Fruit fly (Drosophila melanogaster) whole organism, prepupa: ENCODE measurements around the gene CG10725.

ENCODE experiments used
- Blimp-1 ChIP-seq: fragments of 200-800 bp; sonication (Bioruptor generic); optimal IDR thresholded peaks from 3 replicates; lab custom pipeline; 2017; ENCODE audit warnings: missing biosample characterization, missing genetic modification characterization, mild to moderate bottlenecking, moderate library complexity, missing genetic modification reagents
- CG10669 ChIP-seq: fragments of 200-800 bp; sonication (Bioruptor generic); optimal IDR thresholded peaks from 3 replicates; lab custom pipeline; 2018; ENCODE audit warnings: missing biosample characterization, mild to moderate bottlenecking, missing genetic modification characterization, moderate library complexity
- CG15336 ChIP-seq: fragments of 200-800 bp; sonication (Bioruptor generic); IDR thresholded peaks from 2 replicates; pipeline ENCODE4 v1.3.6; 2022; ENCODE audit warnings: missing biosample characterization, missing genetic modification characterization
- CG1621 ChIP-seq: fragments of 200-800 bp; sonication (Bioruptor generic); optimal IDR thresholded peaks from 3 replicates; lab custom pipeline; 2018; ENCODE audit warnings: missing biosample characterization, mild to moderate bottlenecking, missing genetic modification characterization
- CG16779 ChIP-seq: fragments of 200-800 bp; sonication (Bioruptor generic); optimal IDR thresholded peaks from 3 replicates; lab custom pipeline; 2017; ENCODE audit warnings: missing biosample characterization, mild to moderate bottlenecking, missing genetic modification characterization
- CG31627 ChIP-seq: fragments of 200-800 bp; sonication (Bioruptor generic); optimal IDR thresholded peaks from 3 replicates; lab custom pipeline; 2016; ENCODE audit warnings: missing biosample characterization, missing genetic modification characterization
- CG32006 ChIP-seq: fragments of 200-800 bp; sonication (Bioruptor generic); optimal IDR thresholded peaks from 3 replicates; lab custom pipeline; 2017; ENCODE audit warnings: missing biosample characterization, mild to moderate bottlenecking, missing genetic modification characterization
- CG34406 ChIP-seq: fragments of 200-800 bp; sonication (Bioruptor generic); optimal IDR thresholded peaks from 3 replicates; lab custom pipeline; 2016; ENCODE audit warnings: missing biosample characterization, missing genetic modification characterization
- CG3919 ChIP-seq: fragments of 200-800 bp; sonication (Bioruptor generic); optimal IDR thresholded peaks from 3 replicates; lab custom pipeline; 2016; ENCODE audit warnings: missing biosample characterization, missing genetic modification characterization
- CG4318 ChIP-seq: fragments of 200-800 bp; sonication (Bioruptor generic); optimal IDR thresholded peaks from 3 replicates; lab custom pipeline; 2017; ENCODE audit warnings: missing biosample characterization, mild to moderate bottlenecking, missing genetic modification characterization
- CG6276 ChIP-seq: fragments of 200-800 bp; sonication (Bioruptor generic); optimal IDR thresholded peaks from 2 replicates; lab custom pipeline; 2017; ENCODE audit warnings: missing biosample characterization, mild to moderate bottlenecking, missing genetic modification characterization
- CG6808 ChIP-seq: fragments of 200-800 bp; sonication (Bioruptor generic); optimal IDR thresholded peaks from 3 replicates; lab custom pipeline; 2017; ENCODE audit warnings: missing biosample characterization, missing genetic modification characterization, mild to moderate bottlenecking, moderate library complexity, missing genetic modification reagents
- CG6854 ChIP-seq: fragments of 200-800 bp; sonication (Bioruptor generic); optimal IDR thresholded peaks from 2 replicates; lab custom pipeline; 2017; ENCODE audit warnings: missing biosample characterization, mild to moderate bottlenecking, missing genetic modification characterization
- CG7368 ChIP-seq: fragments of 200-800 bp; sonication (Bioruptor generic); optimal IDR thresholded peaks from 3 replicates; lab custom pipeline; 2016; ENCODE audit warnings: missing biosample characterization, missing genetic modification characterization
- CG8119 ChIP-seq: fragments of 200-800 bp; sonication (Bioruptor generic); IDR thresholded peaks from 3 replicates; pipeline ENCODE4 v1.3.6; 2022; ENCODE audit warnings: missing biosample characterization, missing genetic modification characterization
- CG8319 ChIP-seq: fragments of 200-800 bp; sonication (Bioruptor generic); optimal IDR thresholded peaks from 3 replicates; lab custom pipeline; 2016; ENCODE audit warnings: missing biosample characterization, missing genetic modification characterization
- CG8632 ChIP-seq: fragments of 200-800 bp; sonication (Bioruptor generic); optimal IDR thresholded peaks from 3 replicates; lab custom pipeline; 2016; ENCODE audit warnings: missing biosample characterization, missing genetic modification characterization
- CG9139 ChIP-seq: fragments of 200-800 bp; sonication (Bioruptor generic); optimal IDR thresholded peaks from 3 replicates; lab custom pipeline; 2017; ENCODE audit warnings: missing biosample characterization, mild to moderate bottlenecking, missing genetic modification characterization
- Eip78C ChIP-seq: fragments of 200-800 bp; sonication (Bioruptor generic); peaks from one replicate; lab custom pipeline; 2016; ENCODE audit warnings: missing biosample characterization, missing genetic modification characterization
- Eip93F ChIP-seq: fragments of 200-800 bp; sonication (Bioruptor generic); optimal IDR thresholded peaks from 2 replicates; lab custom pipeline; 2016; ENCODE audit warnings: missing biosample characterization, mild to moderate bottlenecking, missing genetic modification characterization
- Ets21C ChIP-seq: fragments of 200-800 bp; sonication (Bioruptor generic); optimal IDR thresholded peaks from 3 replicates; lab custom pipeline; 2016; ENCODE audit warnings: missing biosample characterization, missing genetic modification characterization
- Ets96B ChIP-seq: fragments of 200-800 bp; optimal IDR thresholded peaks from 2 replicates; lab custom pipeline; 2019; ENCODE audit warnings: missing biosample characterization, mild to moderate bottlenecking, missing genetic modification characterization, moderate library complexity
- Gug ChIP-seq: fragments of 200-800 bp; sonication (Bioruptor generic); IDR thresholded peaks from 2 replicates; pipeline ENCODE4 v1.3.6; 2022; ENCODE audit warnings: missing biosample characterization, missing genetic modification characterization
- Hr39 ChIP-seq: fragments of 200-800 bp; sonication (Bioruptor generic); optimal IDR thresholded peaks from 2 replicates; lab custom pipeline; 2016; ENCODE audit warnings: missing biosample characterization, missing genetic modification characterization
- Lpt ChIP-seq: fragments of 200-800 bp; sonication (Bioruptor generic); optimal IDR thresholded peaks from 3 replicates; lab custom pipeline; 2016; ENCODE audit warnings: missing biosample characterization, missing genetic modification characterization
- Met ChIP-seq: fragments of 200-800 bp; sonication (Bioruptor generic); optimal IDR thresholded peaks from 3 replicates; lab custom pipeline; 2016; ENCODE audit warnings: missing biosample characterization, missing genetic modification characterization
- Smox ChIP-seq: fragments of 200-800 bp; sonication (Bioruptor generic); optimal IDR thresholded peaks from 3 replicates; lab custom pipeline; 2016; ENCODE audit warnings: missing biosample characterization, missing genetic modification characterization
- Sox14 ChIP-seq: fragments of 200-800 bp; sonication (Bioruptor generic); optimal IDR thresholded peaks from 3 replicates; lab custom pipeline; 2016; ENCODE audit warnings: missing biosample characterization, missing genetic modification characterization
- Sox15 ChIP-seq: fragments of 200-800 bp; sonication (Bioruptor generic); optimal IDR thresholded peaks from 3 replicates; lab custom pipeline; 2016; ENCODE audit warnings: missing biosample characterization, missing genetic modification characterization
- acj6 ChIP-seq: fragments of 200-800 bp; sonication (Bioruptor generic); optimal IDR thresholded peaks from 3 replicates; lab custom pipeline; 2016; ENCODE audit warnings: missing biosample characterization, missing genetic modification characterization
- cyc ChIP-seq: fragments of 200-800 bp; sonication (Bioruptor generic); optimal IDR thresholded peaks from 3 replicates; lab custom pipeline; 2016; ENCODE audit warnings: missing biosample characterization, missing genetic modification characterization
- dac ChIP-seq: fragments of 200-800 bp; sonication (Bioruptor generic); optimal IDR thresholded peaks from 2 replicates; lab custom pipeline; 2017; ENCODE audit warnings: missing biosample characterization, mild to moderate bottlenecking, missing genetic modification characterization
- eg ChIP-seq: fragments of 200-800 bp; sonication (Bioruptor generic); IDR thresholded peaks from 3 replicates; pipeline ENCODE4 v1.3.6; 2022; ENCODE audit warnings: missing biosample characterization, missing genetic modification characterization
- esn ChIP-seq: fragments of 200-800 bp; sonication (Bioruptor generic); optimal IDR thresholded peaks from 2 replicates; lab custom pipeline; 2016; ENCODE audit warnings: missing biosample characterization, mild to moderate bottlenecking, missing genetic modification characterization, moderate library complexity
- fd85E ChIP-seq: fragments of 200-800 bp; sonication (Bioruptor generic); optimal IDR thresholded peaks from 3 replicates; lab custom pipeline; 2016; ENCODE audit warnings: missing biosample characterization, missing genetic modification characterization
- fkh ChIP-seq: fragments of 200-800 bp; sonication (Bioruptor generic); optimal IDR thresholded peaks from 3 replicates; lab custom pipeline; 2017; ENCODE audit warnings: missing biosample characterization, mild to moderate bottlenecking, missing genetic modification characterization, moderate library complexity
- lz ChIP-seq: fragments of 200-800 bp; sonication (Bioruptor generic); optimal IDR thresholded peaks from 3 replicates; lab custom pipeline; 2016; ENCODE audit warnings: missing biosample characterization, missing genetic modification characterization
- net ChIP-seq: fragments of 200-800 bp; sonication (Bioruptor generic); optimal IDR thresholded peaks from 3 replicates; lab custom pipeline; 2016; ENCODE audit warnings: missing biosample characterization, missing genetic modification characterization
- salr ChIP-seq, 2 experiments: fragments of 200-800 bp; sonication (Bioruptor generic); optimal IDR thresholded peaks; 3 replicates each; lab custom pipeline; 2016 to 2018; ENCODE audit warnings: missing biosample characterization in 2 of 2, missing genetic modification characterization in 2 of 2, mild to moderate bottlenecking in 1 of 2
- spab ChIP-seq: fragments of 200-800 bp; sonication (Bioruptor generic); optimal IDR thresholded peaks from 2 replicates; lab custom pipeline; 2017; ENCODE audit warnings: missing biosample characterization, mild to moderate bottlenecking, missing genetic modification characterization, missing genetic modification reagents
- ss ChIP-seq, 2 experiments: fragments of 200-800 bp; sonication (Bioruptor generic); optimal IDR thresholded peaks; 2 replicates in 1 of 2; 3 replicates in 1 of 2; lab custom pipeline; 2017 to 2018; ENCODE audit warnings: mild to moderate bottlenecking in 2 of 2, missing biosample characterization in 2 of 2, missing genetic modification characterization in 2 of 2, moderate library complexity in 1 of 2
- svp ChIP-seq: fragments of 200-800 bp; sonication (Bioruptor generic); peaks from one replicate; lab custom pipeline; 2016; ENCODE audit warnings: missing biosample characterization, missing genetic modification characterization
- topi ChIP-seq: fragments of 200-800 bp; sonication (Bioruptor generic); optimal IDR thresholded peaks from 3 replicates; lab custom pipeline; 2016; ENCODE audit warnings: missing biosample characterization, missing genetic modification characterization
- vri ChIP-seq: fragments of 200-800 bp; sonication (Bioruptor generic); optimal IDR thresholded peaks from 3 replicates; lab custom pipeline; 2016; ENCODE audit warnings: missing biosample characterization, mild to moderate bottlenecking, missing genetic modification characterization

CG10725 gene

DNA sequence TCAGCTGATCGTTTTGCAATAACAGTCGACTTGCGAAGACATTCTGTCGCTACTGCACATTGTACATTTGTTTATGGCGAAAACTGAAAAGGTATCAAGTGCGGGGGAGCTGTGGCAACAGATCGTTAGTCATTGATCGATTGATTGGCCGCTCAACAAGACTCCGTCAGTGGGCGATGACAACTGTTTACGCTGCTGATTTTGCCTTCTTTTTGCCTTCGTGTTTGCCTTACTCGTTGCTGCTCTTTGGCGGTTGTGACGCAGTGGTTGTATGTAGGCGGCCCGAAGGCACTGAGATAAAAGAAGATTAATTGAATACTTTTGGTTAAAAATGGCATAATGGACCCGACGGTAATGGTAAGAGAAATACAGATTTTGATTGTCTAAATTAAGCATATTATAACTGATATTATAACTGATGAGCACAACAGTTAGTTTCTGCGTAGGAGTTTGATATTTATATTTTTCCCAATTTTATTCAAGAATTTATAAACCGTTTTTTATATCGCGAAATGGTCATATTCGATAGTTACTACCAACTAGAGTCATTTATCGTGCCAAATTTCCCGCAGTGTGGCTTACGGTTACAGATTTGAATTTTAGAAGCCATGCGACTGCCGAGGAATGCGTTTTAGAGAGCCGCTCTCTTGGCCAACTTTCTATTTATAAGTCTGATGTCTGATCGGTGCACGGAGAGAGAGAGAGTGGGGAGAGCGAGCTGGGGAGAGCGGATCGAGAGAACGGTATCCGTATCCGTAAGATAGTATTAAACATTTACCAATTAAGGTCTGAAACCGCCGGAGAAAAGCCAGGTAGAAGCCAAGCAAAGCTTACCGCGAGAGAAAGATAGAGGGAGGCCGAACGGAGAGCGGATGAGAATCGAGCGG is 39.1 kb downstream of the CG10725 start (continued):
- peak; percentile 93 for TF ChIP-seq CG3919 (GFP tag; lab: Kevin White, UChicago)
- peak; percentile 93 for TF ChIP-seq spab (GFP tag; lab: Kevin White, UChicago)
- TF ChIP-seq CG34406 (GFP tag; lab: Kevin White, UChicago): peak; percentile 93
- TF ChIP-seq net (GFP tag; lab: Kevin White, UChicago): peak; percentile 95
- peak; percentile 48 for TF ChIP-seq fd85E
- peak; percentile 84 for TF ChIP-seq CG1621 (tag; lab: Kevin White, UChicago)
- peak; percentile 93 for TF ChIP-seq svp (GFP tag; lab: Kevin White, UChicago)
- peak; percentile 90 for TF ChIP-seq ss (GFP tag; optimal IDR thresholded peaks at IDR 0.05; lab: Kevin White, UChicago)
- TF ChIP-seq vri (GFP tag; lab: Kevin White, UChicago): peak; percentile 62
- TF ChIP-seq eg (GFP tag; lab: Robert Waterston, UW): peak; percentile 94
- TF ChIP-seq topi (GFP tag; lab: Kevin White, UChicago): peak; percentile 91
- TF ChIP-seq CG16779 (tag; lab: Kevin White, UChicago): peak; percentile 82
- TF ChIP-seq CG7368 (GFP tag; lab: Kevin White, UChicago): peak; percentile 76
- peak; percentile 75 for TF ChIP-seq fkh (GFP tag; lab: Kevin White, UChicago)
- peak; percentile 81 for TF ChIP-seq lz (GFP tag; lab: Kevin White, UChicago)
- TF ChIP-seq CG6808 (GFP tag; lab: Kevin White, UChicago): peak; percentile 90
- peak; percentile 99 for TF ChIP-seq Eip78C
- no peak for TF ChIP-seq CG6854
- TF ChIP-seq Blimp-1 (GFP tag; lab: Kevin White, UChicago): peak; percentile 45
- peak; percentile 80 for TF ChIP-seq Sox15 (GFP tag; lab: Kevin White, UChicago)
- TF ChIP-seq Eip93F (GFP tag; lab: Kevin White, UChicago): peak; percentile 63
- peak; percentile 86 for TF ChIP-seq Smox (GFP tag; lab: Kevin White, UChicago)
- TF ChIP-seq Sox14 (GFP tag; lab: Kevin White, UChicago): peak; percentile 89

DNA sequence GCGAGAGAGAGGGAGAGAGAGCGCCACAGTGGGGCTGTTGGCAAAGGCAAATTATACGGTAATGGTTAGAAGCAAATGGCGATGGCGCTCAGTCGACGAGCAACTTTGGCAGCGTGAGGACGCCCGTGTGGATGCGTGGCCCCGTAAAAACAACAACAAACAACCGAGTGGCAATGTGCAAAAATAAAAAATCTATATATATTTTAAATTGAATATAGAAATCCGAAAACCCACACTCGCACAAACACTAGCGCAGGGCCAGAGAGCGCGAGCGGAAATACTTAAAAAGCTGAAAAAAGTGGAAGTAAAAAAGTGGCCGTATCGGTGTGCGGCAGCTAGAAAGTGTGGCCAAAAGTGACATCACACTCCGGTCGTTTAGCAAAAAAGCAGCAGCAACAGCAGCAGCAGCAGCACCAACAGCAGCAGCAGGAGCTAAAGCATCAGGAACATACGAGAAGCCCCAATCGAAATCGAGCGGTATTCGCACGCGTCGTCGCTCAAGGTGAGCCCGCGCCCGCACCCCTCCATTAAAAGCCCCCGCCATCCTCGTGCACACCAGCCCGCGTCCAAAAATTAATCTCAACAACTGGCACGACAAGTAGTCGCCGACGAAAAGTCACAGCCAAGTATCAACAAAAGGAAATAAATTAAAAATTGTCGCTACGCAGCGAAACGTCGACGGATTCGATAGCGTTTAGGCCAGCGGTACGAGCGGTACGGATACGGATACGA is 39.9 kb downstream of the CG10725 start, which contains the start of gene stv:
Gene stv (plus strand): TSS at position 89 of the 732 bp plus-strand sequence.
- TF ChIP-seq CG7368 (GFP tag; lab: Kevin White, UChicago) (no peak), CG8632 (GFP tag; lab: Kevin White, UChicago) (no peak), net (GFP tag; lab: Kevin White, UChicago) (no peak), CG32006 (GFP tag; lab: Kevin White, UChicago) (no peak), eg (GFP tag; lab: Robert Waterston, UW) (peak; percentile 23; the same call in 1 of the 3 replicates), esn (no peak), acj6 (GFP tag; lab: Kevin White, UChicago) (no peak), CG4318 (no peak), Ets96B (tag; lab: Kevin White, UChicago) (no peak), Met (GFP tag; lab: Kevin White, UChicago) (no peak), cyc (GFP tag; lab: Kevin White, UChicago) (no peak), Eip93F (GFP tag; lab: Kevin White, UChicago) (no peak), Lpt (GFP tag; lab: Kevin White, UChicago) (no peak), CG34406 (GFP tag; lab: Kevin White, UChicago) (no peak), Blimp-1 (GFP tag; lab: Kevin White, UChicago) (no peak), Hr39 (GFP tag; lab: Kevin White, UChicago) (no peak), topi (GFP tag; lab: Kevin White, UChicago) (no peak), CG9139 (no peak), Gug (GFP tag; lab: Robert Waterston, UW) (no peak), CG6854 (peak; percentile 15), CG15336 (no peak), CG10669 (no peak), Sox14 (GFP tag; lab: Kevin White, UChicago) (no peak), CG8119 (GFP tag; lab: Robert Waterston, UW) (peak; percentile 33; the same call in 2 of the 3 replicates), dac (GFP tag; lab: Kevin White, UChicago) (no peak), ss (GFP tag; optimal IDR thresholded peaks at IDR 0.05; lab: Kevin White, UChicago) (no peak), CG8319 (GFP tag; lab: Kevin White, UChicago) (no peak), CG3919 (GFP tag; lab: Kevin White, UChicago) (no peak), Smox (GFP tag; lab: Kevin White, UChicago) (no peak), salr (GFP tag; optimal IDR thresholded peaks at IDR 0.05; lab: Kevin White, UChicago) (no peak), CG6276 (GFP tag; lab: Kevin White, UChicago) (no peak), CG31627 (no peak), Sox15 (GFP tag; lab: Kevin White, UChicago) (no peak), Ets21C (GFP tag; lab: Kevin White, UChicago) (no peak)
